Worm (Caenorhabditis elegans) whole organism, L2 larva: ENCODE data around the gene F46B6.12.

ENCODE experiments used
- R02D3.7 ChIP-seq: fragments of 150-350 bp; optimal IDR thresholded peaks from 2 replicates; lab custom pipeline; 2014; ENCODE audit warnings: missing biosample characterization, missing genetic modification characterization
- dmd-4 ChIP-seq: sonication (generic microtip); optimal IDR thresholded peaks from 2 replicates; lab custom pipeline; 2017; ENCODE audit warnings: missing biosample characterization, missing genetic modification characterization
- egl-27 ChIP-seq: sonication (generic microtip); optimal IDR thresholded peaks from 3 replicates; lab custom pipeline; 2017; ENCODE audit warnings: missing biosample characterization, missing genetic modification reagents, missing genetic modification characterization
- elt-1 ChIP-seq: fragments of 150-350 bp; optimal IDR thresholded peaks from 2 replicates; lab custom pipeline; 2014; ENCODE audit warnings: missing biosample characterization, missing genetic modification characterization
- gmeb-1 ChIP-seq: fragments of 150-350 bp; optimal IDR thresholded peaks from 2 replicates; lab custom pipeline; 2014; ENCODE audit warnings: missing biosample characterization, missing genetic modification characterization
- lin-11 ChIP-seq: fragments of 150-350 bp; sonication (generic microtip); optimal IDR thresholded peaks from 2 replicates; lab custom pipeline; 2014; ENCODE audit warnings: missing biosample characterization, missing genetic modification characterization, inconsistent platforms, mixed read lengths
- nhr-129 ChIP-seq: fragments of 150-350 bp; optimal IDR thresholded peaks from 2 replicates; lab custom pipeline; 2014; ENCODE audit warnings: missing biosample characterization, missing genetic modification characterization
- unc-39 ChIP-seq: fragments of 150-350 bp; optimal IDR thresholded peaks from 2 replicates; lab custom pipeline; 2014; ENCODE audit warnings: missing biosample characterization, missing genetic modification characterization
- unc-55 ChIP-seq: fragments of 150-350 bp; sonication (generic microtip); optimal IDR thresholded peaks from 3 replicates; lab custom pipeline; 2014; ENCODE audit warnings: missing biosample characterization, missing genetic modification reagents, missing genetic modification characterization
- unc-62 ChIP-seq: fragments of 150-350 bp; optimal IDR thresholded peaks from 2 replicates; lab custom pipeline; 2014; ENCODE audit warnings: missing biosample characterization, missing genetic modification reagents, missing genetic modification characterization

ce11 chrV:9765622-9766021 lies 10.0 kb downstream of the F46B6.12 start:
- TF ChIP-seq R02D3.7 (tag; lab: Kevin White, UChicago) (no peak), nhr-129 (tag; lab: Kevin White, UChicago) (no peak), dmd-4 (tag; lab: Kevin White, UChicago) (no peak), unc-62 (GFP tag; lab: Kevin White, UChicago) (no peak), egl-27 (tag; lab: Kevin White, UChicago) (no peak), unc-39 (tag; lab: Kevin White, UChicago) (no peak), unc-55 (GFP tag; lab: Kevin White, UChicago) (no peak), gmeb-1 (tag; lab: Kevin White, UChicago) (no peak), elt-1 (tag; lab: Kevin White, UChicago) (no peak), lin-11 (tag; lab: Kevin White, UChicago) (no peak)
